Fruit fly (Drosophila melanogaster) S2 (cell line): ENCODE data around the gene CG10097.

ENCODE experiments used
- CG8478 ChIP-seq: fragments of >200 bp; optimal IDR thresholded peaks from 2 replicates; lab custom pipeline; 2018
- CTCF ChIP-seq, 2 experiments: fragments of >200 bp; optimal IDR thresholded peaks; 2 replicates each; lab custom pipeline; 2018

Gene CG10097

DNA sequence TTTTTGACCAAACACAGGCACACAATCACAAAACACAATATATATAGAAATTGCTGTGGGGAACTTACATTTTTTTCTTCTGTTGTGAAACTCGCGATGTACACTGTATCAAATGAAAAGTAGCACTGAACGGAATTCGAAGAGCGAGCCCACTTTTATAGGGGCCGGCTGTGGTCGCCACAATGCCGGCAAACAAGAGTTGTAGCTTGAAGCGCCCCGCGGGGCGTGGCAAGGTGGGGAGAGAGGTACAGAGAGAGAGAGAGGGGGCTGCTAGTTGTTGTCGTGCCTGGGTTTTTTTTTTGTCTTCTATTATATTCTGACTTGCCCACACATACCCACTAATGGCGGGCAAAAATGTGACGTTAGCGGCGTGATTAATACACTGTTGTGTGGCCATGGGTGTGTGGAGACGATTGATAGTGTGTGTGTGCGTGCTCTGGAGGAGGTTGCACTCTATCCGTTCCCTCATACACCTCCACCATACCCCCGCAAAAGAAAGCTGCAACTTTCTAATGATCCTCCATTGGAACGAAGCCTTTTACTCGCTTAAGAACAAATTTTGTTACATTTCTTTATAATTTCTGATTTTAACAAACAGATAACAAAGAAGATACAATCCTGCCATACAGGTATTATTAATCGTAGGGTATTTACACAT is 26.5 kb downstream of the CG10097 start, which contains the start of gene GstD1:
GstD1 (minus strand) TSS at position 134 of the 658 bp plus-strand sequence.
- TF ChIP-seq CTCF (optimal IDR thresholded peaks at IDR 0.05; lab: Kevin White, UChicago) = no peak
- TF ChIP-seq CG8478 (lab: Kevin White, UChicago) = no peak

DNA sequence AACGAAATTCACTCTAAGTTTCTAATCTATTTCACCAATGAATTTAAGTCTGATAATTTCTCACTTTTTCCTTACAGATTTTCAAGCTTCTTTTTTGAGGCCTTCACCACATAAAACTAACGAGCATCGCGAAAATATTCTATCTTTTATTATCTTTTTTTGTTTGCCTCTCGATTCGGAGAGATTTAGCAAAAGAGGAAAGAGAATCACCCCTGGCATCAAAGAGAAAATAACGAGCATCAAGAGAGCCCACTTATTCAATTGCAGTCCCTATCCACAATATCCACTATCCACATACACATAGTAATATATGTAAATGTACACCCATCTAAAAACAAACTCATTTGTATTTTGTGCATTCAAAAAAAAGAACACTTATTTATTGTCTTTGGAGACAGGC is 28.3 kb downstream of the CG10097 start, which contains the start of gene GstD9:
GstD9 (minus strand) TSS at position 101 of the 400 bp plus-strand sequence.
- no peak for TF ChIP-seq CG8478 (lab: Kevin White, UChicago)
- TF ChIP-seq CTCF (optimal IDR thresholded peaks at IDR 0.05; lab: Kevin White, UChicago) = no peak

dm6 chr3R:12365887-12366286 is 29.9 kb downstream of the CG10097 start:
- no peak for TF ChIP-seq CTCF (optimal IDR thresholded peaks at IDR 0.05; lab: Kevin White, UChicago)

- TF ChIP-seq CG8478 (lab: Kevin White, UChicago) (no peak), CTCF (optimal IDR thresholded peaks at IDR 0.05; lab: Kevin White, UChicago) (no peak)
These were observed 30.4 kb downstream of the CG10097 start, which contains the start of gene GstD10 for dm6 chr3R:12365264-12365840. Gene GstD10 (minus strand): TSS chr3R:12365735.

DNA sequence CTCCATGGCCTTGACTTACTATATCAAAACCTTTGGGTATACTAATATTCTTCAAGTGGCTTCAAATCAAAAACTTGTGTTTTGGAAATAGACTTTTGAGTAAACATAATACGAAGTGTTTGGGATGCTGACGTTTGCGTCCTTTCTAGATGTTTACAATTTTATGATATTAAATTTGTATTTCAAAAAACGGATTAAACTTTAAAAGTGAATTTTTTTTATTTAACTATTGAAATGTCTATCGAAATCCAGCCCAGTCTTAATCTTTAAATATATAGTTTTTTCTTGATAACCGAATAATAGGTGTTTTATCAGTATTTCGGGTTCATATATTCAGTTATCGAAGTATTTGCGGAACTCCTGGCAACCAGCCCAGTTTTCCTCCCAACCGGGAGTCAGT is 31.2 kb downstream of the CG10097 start, which contains the start of gene Tim17a1:
Tim17a1 (minus strand) TSS at position 101 of the 400 bp plus-strand sequence.
- no peak for TF ChIP-seq CTCF (optimal IDR thresholded peaks at IDR 0.05; lab: Kevin White, UChicago)

DNA sequence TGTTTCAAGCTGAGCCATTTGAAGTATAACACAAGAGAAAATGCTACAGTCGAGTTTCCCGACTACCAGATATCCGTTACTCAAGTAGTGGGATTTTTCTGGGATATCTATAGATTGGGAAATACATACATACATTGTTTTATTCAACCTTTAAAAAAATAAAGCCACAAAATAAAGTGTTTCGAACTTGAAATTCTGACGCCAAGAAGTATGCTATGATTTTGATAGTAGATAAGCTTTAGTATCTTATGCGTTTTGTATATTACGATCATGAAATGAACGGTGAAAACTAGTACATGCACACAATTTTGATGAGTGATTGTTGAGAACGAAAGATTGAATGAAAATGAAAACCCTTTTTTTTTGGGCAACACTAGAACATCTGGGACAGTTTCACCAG is 32.2 kb downstream of the CG10097 start:
- TF ChIP-seq CG8478 (lab: Kevin White, UChicago) = no peak
- no peak for TF ChIP-seq CTCF (optimal IDR thresholded peaks at IDR 0.05; lab: Kevin White, UChicago)

DNA sequence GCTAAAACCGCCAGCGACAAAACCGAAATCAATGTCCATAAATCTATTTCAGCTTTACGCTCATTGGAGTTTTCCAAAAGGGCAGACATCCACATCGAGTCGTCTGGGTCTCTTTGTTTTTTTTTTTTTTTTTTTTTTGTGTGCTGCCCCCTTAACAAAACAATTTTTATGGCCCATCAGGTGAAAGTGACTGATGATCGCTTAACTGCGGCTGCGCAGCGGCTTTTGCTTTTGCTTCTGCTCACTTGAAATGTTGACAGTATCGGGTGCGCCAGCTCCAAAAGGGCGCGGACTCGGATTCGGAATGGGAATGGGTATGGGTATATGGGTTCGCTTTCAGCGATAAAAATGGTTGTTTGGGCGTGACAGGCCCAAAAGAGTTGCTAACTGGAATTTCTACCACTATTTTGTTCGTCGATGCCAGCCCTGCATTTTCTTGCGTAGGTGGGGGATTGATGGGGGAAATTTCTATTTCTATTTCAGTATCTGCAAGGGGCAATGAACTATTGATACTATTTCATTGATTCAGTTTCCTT is 33.8 kb downstream of the CG10097 start:
- TF ChIP-seq CG8478 (lab: Kevin White, UChicago) (no peak), CTCF (optimal IDR thresholded peaks at IDR 0.05; lab: Kevin White, UChicago) (no peak)

DNA sequence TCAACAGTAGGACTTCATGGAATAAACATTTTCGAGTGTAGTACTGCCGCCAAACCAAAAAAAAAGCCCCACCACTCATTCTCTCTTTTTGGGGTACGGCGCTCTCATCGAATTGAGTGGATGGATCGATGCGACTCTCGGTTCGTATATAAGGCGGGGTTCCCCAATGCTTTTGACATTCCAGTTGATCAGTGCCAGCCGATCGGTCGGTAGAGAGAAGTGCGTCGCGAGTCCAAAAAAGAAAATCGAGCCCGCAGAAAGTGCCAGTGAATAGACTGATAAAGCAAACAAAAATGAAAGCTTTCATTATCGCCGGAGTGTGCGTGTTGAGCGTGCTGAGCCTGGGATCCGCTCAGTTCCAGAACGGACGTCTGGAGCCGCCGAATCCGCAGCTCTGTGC is 35.9 kb downstream of the CG10097 start, which contains the start of gene CG4115:
CG4115 (plus strand) TSS at position 172 of the 400 bp plus-strand sequence.
- no peak for TF ChIP-seq CTCF (optimal IDR thresholded peaks at IDR 0.05; lab: Kevin White, UChicago)
- no peak for TF ChIP-seq CG8478 (lab: Kevin White, UChicago)

DNA sequence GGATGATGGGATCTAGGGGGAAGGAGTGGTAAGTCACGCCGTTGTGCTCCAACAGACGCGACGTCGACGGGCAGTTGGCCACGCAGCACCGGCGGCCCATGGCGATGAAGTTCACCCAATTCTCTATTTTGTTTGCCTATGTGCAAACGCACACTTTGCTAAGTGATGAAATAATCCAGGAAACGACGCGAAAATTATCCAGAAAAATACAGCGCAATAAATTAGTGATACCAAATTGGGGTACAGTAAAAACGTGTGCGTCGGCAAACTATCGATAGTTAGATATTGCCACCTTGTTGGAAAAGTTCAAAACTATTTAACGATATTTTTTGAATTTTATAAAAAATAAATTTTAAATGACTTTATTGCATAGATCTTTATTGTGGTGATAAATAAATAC is 39.7 kb downstream of the CG10097 start, which contains the start of gene MBD-R2:
MBD-R2 (minus strand) TSS at position 222 of the 400 bp plus-strand sequence.
- TF ChIP-seq CTCF (optimal IDR thresholded peaks at IDR 0.05; lab: Kevin White, UChicago) (peak in 1 of 2 experiments; percentile 29), CG8478 (lab: Kevin White, UChicago) (no peak)

DNA sequence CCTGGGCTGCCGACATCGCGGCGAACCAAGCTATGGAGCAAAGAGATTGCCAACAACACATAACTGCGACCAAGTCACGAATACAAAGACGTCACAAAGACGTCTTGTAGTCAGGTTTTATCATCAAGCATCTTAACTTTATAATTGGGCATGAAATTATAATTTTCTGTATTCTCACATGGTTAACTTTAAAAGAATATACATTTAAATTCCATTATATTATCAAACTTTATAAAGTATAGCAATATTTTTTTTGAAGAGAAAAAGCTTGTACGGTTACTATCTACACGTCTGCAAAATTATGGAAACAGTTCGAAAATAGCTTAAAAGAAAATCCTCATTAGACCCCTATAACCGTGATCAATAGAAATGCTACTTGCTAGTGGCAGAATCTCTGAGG is 43.8 kb downstream of the CG10097 start, which contains the start of gene CG10041:
CG10041 (minus strand) TSS at position 101 of the 400 bp plus-strand sequence.
- TF ChIP-seq CTCF (optimal IDR thresholded peaks at IDR 0.05; lab: Kevin White, UChicago) = no peak
- no peak for TF ChIP-seq CG8478 (lab: Kevin White, UChicago)

DNA sequence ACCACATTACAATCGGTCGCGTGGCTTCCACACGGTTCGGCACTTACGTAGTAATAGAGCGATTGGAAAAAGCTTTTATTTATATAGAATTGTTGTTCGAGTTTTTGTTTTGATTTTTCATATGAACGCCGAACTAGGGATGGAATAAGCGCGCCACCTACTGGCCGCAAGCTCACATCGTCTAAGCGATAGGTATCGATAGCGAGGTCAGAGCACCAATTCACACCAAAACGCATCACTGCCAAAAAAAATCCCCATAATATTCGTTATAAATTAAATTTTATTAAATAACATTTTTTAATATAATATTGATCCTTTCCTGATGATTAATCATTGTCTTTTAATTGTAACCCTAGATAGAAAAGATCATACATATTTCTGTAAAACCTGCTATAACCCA is 45.3 kb downstream of the CG10097 start, which contains the start of gene CG10038:
CG10038 (minus strand) TSS at position 148 of the 400 bp plus-strand sequence.
- no peak for TF ChIP-seq CG8478 (lab: Kevin White, UChicago)
- peak; percentile 57 to 85 for TF ChIP-seq CTCF (optimal IDR thresholded peaks at IDR 0.05; lab: Kevin White, UChicago)

- TF ChIP-seq CG8478 (lab: Kevin White, UChicago) = no peak
- TF ChIP-seq CTCF (optimal IDR thresholded peaks at IDR 0.05; lab: Kevin White, UChicago) = no peak
These were observed 48.1 kb downstream of the CG10097 start for dm6 chr3R:12347659-12348058.

DNA sequence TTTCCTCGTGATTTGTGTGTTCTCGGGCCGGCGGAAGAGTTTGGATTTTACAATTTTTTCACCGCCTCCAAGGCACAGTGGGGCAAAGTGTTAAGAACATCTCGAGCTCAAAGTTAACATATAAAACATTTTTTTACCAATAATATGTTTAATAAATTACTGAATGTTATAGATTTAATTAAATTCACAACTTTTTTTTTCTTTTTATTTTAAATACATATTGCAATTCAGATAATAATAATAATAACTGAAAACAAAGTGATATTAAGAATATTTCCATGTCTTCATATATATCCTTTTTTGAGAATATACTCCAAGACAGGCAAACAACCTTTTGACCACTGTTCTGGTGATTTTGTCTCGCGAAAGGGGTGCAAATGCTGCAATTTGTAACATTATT is 49.8 kb downstream of the CG10097 start:
- no peak for TF ChIP-seq CTCF (optimal IDR thresholded peaks at IDR 0.05; lab: Kevin White, UChicago)
- no peak for TF ChIP-seq CG8478 (lab: Kevin White, UChicago)

dm6 chr3R:12344914-12345549 is 50.7 kb downstream of the CG10097 start:
- no peak for TF ChIP-seq CTCF (optimal IDR thresholded peaks at IDR 0.05; lab: Kevin White, UChicago)
- no peak for TF ChIP-seq CG8478 (lab: Kevin White, UChicago)
